Fruit fly (Drosophila melanogaster): ENCODE results near the gene mbf1.
A peak's percentile ranks its signal among the peaks of the same experiment; 100 is the strongest.

Gene mbf1

DNA sequence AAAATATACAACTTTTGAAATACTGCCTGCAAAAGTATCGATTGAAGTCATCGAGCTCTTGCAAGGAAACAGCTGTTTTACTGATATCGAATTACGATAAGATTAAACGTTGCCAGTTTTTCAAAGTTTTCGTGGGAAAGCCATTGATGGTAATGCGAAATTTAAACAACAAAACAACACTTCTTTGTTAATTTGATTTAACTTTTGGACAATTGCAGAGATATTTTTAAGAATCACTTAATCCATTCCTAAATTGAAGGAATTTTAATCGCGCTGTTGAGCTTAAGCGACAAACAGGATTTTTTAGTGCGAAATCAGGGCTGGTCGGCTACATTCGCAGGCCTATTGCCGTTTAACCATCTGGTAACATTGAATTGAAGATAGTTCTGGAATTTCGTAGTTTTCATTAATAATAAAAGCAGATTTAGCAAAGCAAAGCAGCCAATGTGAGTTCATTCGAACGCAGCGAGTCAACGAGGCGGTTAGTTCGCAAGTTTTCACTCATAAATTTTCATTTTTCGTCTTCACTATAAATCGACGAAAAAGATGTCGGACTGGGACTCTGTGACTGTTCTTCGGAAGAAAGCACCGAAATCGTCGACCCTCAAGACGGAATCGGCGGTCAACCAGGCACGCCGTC is at the start of gene mbf1 (continued):
- TF ChIP-seq pnt (GFP tag; optimal IDR thresholded peaks at IDR 0.05) (peak; percentile 22), Hmr (GFP tag; optimal IDR thresholded peaks at IDR 0.05) (peak; percentile 11), Elba2 (GFP tag; optimal IDR thresholded peaks at IDR 0.05) (peak; percentile 3), bcd (GFP tag; optimal IDR thresholded peaks at IDR 0.05) (peak; percentile 29), CG11695 (GFP tag; IDR thresholded peaks at IDR 0.05) (no peak), CG6791 (GFP tag; IDR thresholded peaks at IDR 0.05; ENCODE audit: partially characterized antibody) (no peak), Sox100B (GFP tag; optimal IDR thresholded peaks at IDR 0.05) (no peak), CG2678 (tag; optimal IDR thresholded peaks at IDR 0.05) (peak; percentile 19), NFAT (GFP tag; IDR thresholded peaks at IDR 0.05) (no peak), nmo (GFP tag; optimal IDR thresholded peaks at IDR 0.05) (peak; percentile 61), nerfin-1 (tag; optimal IDR thresholded peaks at IDR 0.05) (peak; percentile 92), grau (tag; optimal IDR thresholded peaks at IDR 0.05) (peak; percentile 22), CG11560 (tag; IDR thresholded peaks at IDR 0.05) (peak; percentile 33; the same call in 1 of the 3 replicates), dm (GFP tag; optimal IDR thresholded peaks at IDR 0.05) (peak; percentile 19), slou (GFP tag; optimal IDR thresholded peaks at IDR 0.05) (no peak), CG17385 (GFP tag; optimal IDR thresholded peaks at IDR 0.05) (no peak), Pdp1 (GFP tag; optimal IDR thresholded peaks at IDR 0.05) (peak in 1 of 2 experiments; percentile 39), HLH3B (GFP tag; IDR thresholded peaks at IDR 0.05) (no peak), CG17612 (GFP tag; IDR thresholded peaks at IDR 0.05) (no peak), Sin3A (optimal IDR thresholded peaks at IDR 0.05) (peak; percentile 88), gro (GFP tag; optimal IDR thresholded peaks at IDR 0.05) (peak; percentile 48), CG18262 (tag; optimal IDR thresholded peaks at IDR 0.05) (peak; percentile 5), CG13624 (GFP tag; optimal IDR thresholded peaks at IDR 0.05) (peak; percentile 23), Myb (GFP tag; optimal IDR thresholded peaks at IDR 0.05) (peak; percentile 72), Nf-YC (tag; optimal IDR thresholded peaks at IDR 0.05) (peak; percentile 55), CG18476 (GFP tag; optimal IDR thresholded peaks at IDR 0.05) (no peak), MESR4 (GFP tag; optimal IDR thresholded peaks at IDR 0.05) (peak; percentile 90), CG4820 (GFP tag; optimal IDR thresholded peaks at IDR 0.05) (no peak), CG9437 (GFP tag; optimal IDR thresholded peaks at IDR 0.05) (peak; percentile 62), H15 (GFP tag; IDR thresholded peaks at IDR 0.05) (no peak), oc (tag; optimal IDR thresholded peaks at IDR 0.05) (peak; percentile 48), Kr (GFP tag; optimal IDR thresholded peaks at IDR 0.05) (no peak), CG16813 (GFP tag; IDR thresholded peaks at IDR 0.05; ENCODE audit: partially characterized antibody) (peak; percentile 47; the same call in 2 of the 3 replicates), Hand (GFP tag; optimal IDR thresholded peaks at IDR 0.05) (no peak), CG2202 (tag; optimal IDR thresholded peaks at IDR 0.05) (peak; percentile 2), jumu (GFP tag; optimal IDR thresholded peaks at IDR 0.05) (peak; percentile 6), CG15514 (GFP tag; optimal IDR thresholded peaks at IDR 0.05) (peak; percentile 63), vvl (GFP tag; IDR thresholded peaks at IDR 0.05) (0 out of 2 replicates have a peak, but pooled peaks have one; percentile 34), Hsf (GFP tag; optimal IDR thresholded peaks at IDR 0.05) (peak; percentile 43), CG42726 (GFP tag; IDR thresholded peaks at IDR 0.05; ENCODE audit: partially characterized antibody) (0 out of 2 replicates have a peak, but pooled peaks have one; percentile 31), CG12391 (tag; optimal IDR thresholded peaks at IDR 0.05) (peak; percentile 48), CG10565 (GFP tag; optimal IDR thresholded peaks at IDR 0.05) (no peak), C15 (GFP tag; IDR thresholded peaks at IDR 0.05) (no peak), NC2β (GFP tag; optimal IDR thresholded peaks at IDR 0.05) (peak; percentile 9), HLH4C (GFP tag; IDR thresholded peaks at IDR 0.05; ENCODE audit: partially characterized antibody) (peak; percentile 59; the same call in 2 of the 3 replicates), ttk (GFP tag; IDR thresholded peaks at IDR 0.05) (no peak), tup (GFP tag; optimal IDR thresholded peaks at IDR 0.05) (no peak), CG12769 (tag; optimal IDR thresholded peaks at IDR 0.05) (peak; percentile 32), CG11504 (tag; optimal IDR thresholded peaks at IDR 0.05) (peak; percentile 27)

Data from whole organism, embryonic.